Worm (Caenorhabditis elegans) whole organism, young adult: Measurements from ENCODE around the gene F38A1.15.

Experiments
- F22D6.2 ChIP-seq: sonication (generic microtip); optimal IDR thresholded peaks from 2 replicates; lab custom pipeline; 2016; ENCODE audit warnings: mild to moderate bottlenecking, missing genetic modification characterization, missing compliant biosample characterization
- F23B12.7 ChIP-seq: sonication (generic microtip); optimal IDR thresholded peaks from 2 replicates; lab custom pipeline; 2017; ENCODE audit warnings: missing genetic modification characterization, mild to moderate bottlenecking, missing compliant biosample characterization, antibody characterized with exemption, moderate library complexity; ENCODE audit not compliant: insufficient read depth
- F55B11.4 ChIP-seq: sonication (generic microtip); optimal IDR thresholded peaks from 2 replicates; lab custom pipeline; 2016; ENCODE audit warnings: missing compliant biosample characterization, missing genetic modification characterization, borderline replicate concordance; ENCODE audit not compliant: insufficient read depth
- F57A8.1 ChIP-seq: fragments of 200-800 bp; sonication (Bioruptor generic); optimal IDR thresholded peaks from 2 replicates; lab custom pipeline; 2018; ENCODE audit warnings: mild to moderate bottlenecking, missing genetic modification characterization, moderate library complexity, missing compliant biosample characterization
- F57C9.4 ChIP-seq: sonication (generic microtip); optimal IDR thresholded peaks from 2 replicates; lab custom pipeline; 2017; ENCODE audit warnings: mild to moderate bottlenecking, missing genetic modification characterization, missing compliant biosample characterization
- athp-1 ChIP-seq: sonication (generic microtip); optimal IDR thresholded peaks from 2 replicates; lab custom pipeline; 2017; ENCODE audit warnings: mild to moderate bottlenecking, missing genetic modification characterization, missing compliant biosample characterization
- attf-3 ChIP-seq: fragments of 200-800 bp; sonication (Bioruptor generic); conservative IDR thresholded peaks from 2 replicates; pipeline ENCODE4 v1.3.6; 2022; ENCODE audit warnings: missing genetic modification reagents, missing genetic modification characterization, missing compliant biosample characterization
- attf-5 ChIP-seq: fragments of 200-800 bp; sonication (Bioruptor generic); optimal IDR thresholded peaks from 2 replicates; lab custom pipeline; 2018; ENCODE audit warnings: mild to moderate bottlenecking, missing genetic modification characterization, missing compliant biosample characterization
- ceh-91 ChIP-seq: fragments of 200-800 bp; sonication (Bioruptor generic); IDR thresholded peaks from 2 replicates; pipeline ENCODE4 v1.3.6; 2022; ENCODE audit warnings: missing genetic modification reagents, missing genetic modification characterization, missing compliant biosample characterization
- dpl-1 ChIP-seq: fragments of 150-350 bp; optimal IDR thresholded peaks from 2 replicates; lab custom pipeline; 2014; ENCODE audit warnings: missing biosample characterization, missing genetic modification reagents, missing genetic modification characterization
- egrh-3 ChIP-seq: fragments of 200-800 bp; sonication (Bioruptor generic); IDR thresholded peaks from 2 replicates; pipeline ENCODE4 v1.3.6; 2022; ENCODE audit warnings: missing genetic modification reagents, missing genetic modification characterization, missing compliant biosample characterization
- ets-4 ChIP-seq: fragments of 200-800 bp; sonication (Bioruptor generic); optimal IDR thresholded peaks from 2 replicates; lab custom pipeline; 2018; ENCODE audit warnings: mild to moderate bottlenecking, missing genetic modification characterization, missing compliant biosample characterization
- him-1 ChIP-seq: sonication (generic microtip); optimal IDR thresholded peaks from 2 replicates; lab custom pipeline; 2016; ENCODE audit warnings: missing genotype, missing genetic modification reagents, missing genetic modification characterization, missing compliant biosample characterization
- hlh-12 ChIP-seq: sonication (generic microtip); optimal IDR thresholded peaks from 2 replicates; lab custom pipeline; 2016; ENCODE audit warnings: missing genetic modification characterization, missing compliant biosample characterization
- hmg-20 ChIP-seq: fragments of 200-800 bp; sonication (Bioruptor generic); IDR thresholded peaks from 2 replicates; pipeline ENCODE4 v1.3.6; 2022; ENCODE audit warnings: missing genetic modification reagents, missing genetic modification characterization, missing compliant biosample characterization
- lag-1 ChIP-seq: fragments of 200-800 bp; sonication (Bioruptor generic); IDR thresholded peaks from 2 replicates; pipeline ENCODE4 v1.3.6; 2022; ENCODE audit warnings: missing genetic modification reagents, missing genetic modification characterization, missing compliant biosample characterization
- let-526 ChIP-seq: fragments of 200-800 bp; sonication (Bioruptor generic); IDR thresholded peaks from 2 replicates; pipeline ENCODE4 v1.3.6; 2022; ENCODE audit warnings: missing genetic modification reagents, missing genetic modification characterization, missing compliant biosample characterization
- let-607 ChIP-seq, 2 experiments: fragments of 200-800 bp in 1 of 2; sonication (Bioruptor generic) in 1 of 2; sonication (generic microtip) in 1 of 2; optimal IDR thresholded peaks; 2 replicates each; lab custom pipeline; 2016 to 2018; ENCODE audit warnings: mild to moderate bottlenecking in 2 of 2, missing compliant biosample characterization in 2 of 2, missing genetic modification characterization in 2 of 2, moderate library complexity in 2 of 2, missing genotype in 1 of 2
- lin-40 ChIP-seq: sonication (generic microtip); optimal IDR thresholded peaks from 2 replicates; lab custom pipeline; 2016; ENCODE audit warnings: missing genetic modification characterization, mild to moderate bottlenecking, missing compliant biosample characterization, missing genotype, missing genetic modification reagents
- lsl-1 ChIP-seq: fragments of 200-800 bp; sonication (Bioruptor generic); optimal IDR thresholded peaks from 2 replicates; lab custom pipeline; 2018; ENCODE audit warnings: mild to moderate bottlenecking, missing genetic modification characterization, moderate library complexity, missing compliant biosample characterization
- madf-6 ChIP-seq: fragments of 200-800 bp; sonication (Bioruptor generic); IDR thresholded peaks from 2 replicates; pipeline ENCODE4 v1.3.6; 2022; ENCODE audit warnings: missing genetic modification reagents, missing genetic modification characterization, missing compliant biosample characterization
- madf-8 ChIP-seq: fragments of 200-800 bp; sonication (Bioruptor generic); conservative IDR thresholded peaks from 2 replicates; pipeline ENCODE4 v1.3.6; 2022; ENCODE audit warnings: missing genetic modification reagents, missing genetic modification characterization, missing compliant biosample characterization
- nhr-27 ChIP-seq: fragments of 200-800 bp; sonication (Bioruptor generic); optimal IDR thresholded peaks from 2 replicates; lab custom pipeline; 2018; ENCODE audit warnings: mild to moderate bottlenecking, missing genetic modification characterization, moderate library complexity, missing compliant biosample characterization
- nhr-80 ChIP-seq: sonication (generic microtip); optimal IDR thresholded peaks from 2 replicates; lab custom pipeline; 2016; ENCODE audit warnings: missing genetic modification characterization, missing compliant biosample characterization
- sdz-38 ChIP-seq: sonication (generic microtip); optimal IDR thresholded peaks from 2 replicates; lab custom pipeline; 2016; ENCODE audit warnings: missing genotype, missing genetic modification characterization, missing compliant biosample characterization
- sea-2 ChIP-seq: fragments of 200-800 bp; sonication (Bioruptor generic); IDR thresholded peaks from 2 replicates; pipeline ENCODE4 v1.3.6; 2022; ENCODE audit warnings: missing genetic modification characterization, missing compliant biosample characterization
- snpc-3.4 ChIP-seq: sonication (generic microtip); optimal IDR thresholded peaks from 2 replicates; lab custom pipeline; 2017; ENCODE audit warnings: missing genetic modification characterization, mild to moderate bottlenecking, missing compliant biosample characterization, antibody characterized with exemption, moderate library complexity, missing genotype, missing genetic modification reagents
- sptf-2 ChIP-seq: fragments of 200-800 bp; sonication (Bioruptor generic); optimal IDR thresholded peaks from 2 replicates; lab custom pipeline; 2018; ENCODE audit warnings: mild to moderate bottlenecking, missing genetic modification characterization, missing compliant biosample characterization
- tbp1 ChIP-seq: fragments of 200-800 bp; sonication (Bioruptor generic); optimal IDR thresholded peaks from 2 replicates; lab custom pipeline; 2018; ENCODE audit warnings: mild to moderate bottlenecking, missing genetic modification characterization, missing compliant biosample characterization
- tlf-1 ChIP-seq: fragments of 200-800 bp; sonication (Bioruptor generic); optimal IDR thresholded peaks from 2 replicates; lab custom pipeline; 2018; ENCODE audit warnings: mild to moderate bottlenecking, missing genetic modification characterization, missing compliant biosample characterization
- unc-62 ChIP-seq: fragments of 150-350 bp; optimal IDR thresholded peaks from 2 replicates; lab custom pipeline; 2014; ENCODE audit warnings: missing biosample characterization, missing genetic modification reagents, missing genetic modification characterization

Gene F38A1.15

DNA sequence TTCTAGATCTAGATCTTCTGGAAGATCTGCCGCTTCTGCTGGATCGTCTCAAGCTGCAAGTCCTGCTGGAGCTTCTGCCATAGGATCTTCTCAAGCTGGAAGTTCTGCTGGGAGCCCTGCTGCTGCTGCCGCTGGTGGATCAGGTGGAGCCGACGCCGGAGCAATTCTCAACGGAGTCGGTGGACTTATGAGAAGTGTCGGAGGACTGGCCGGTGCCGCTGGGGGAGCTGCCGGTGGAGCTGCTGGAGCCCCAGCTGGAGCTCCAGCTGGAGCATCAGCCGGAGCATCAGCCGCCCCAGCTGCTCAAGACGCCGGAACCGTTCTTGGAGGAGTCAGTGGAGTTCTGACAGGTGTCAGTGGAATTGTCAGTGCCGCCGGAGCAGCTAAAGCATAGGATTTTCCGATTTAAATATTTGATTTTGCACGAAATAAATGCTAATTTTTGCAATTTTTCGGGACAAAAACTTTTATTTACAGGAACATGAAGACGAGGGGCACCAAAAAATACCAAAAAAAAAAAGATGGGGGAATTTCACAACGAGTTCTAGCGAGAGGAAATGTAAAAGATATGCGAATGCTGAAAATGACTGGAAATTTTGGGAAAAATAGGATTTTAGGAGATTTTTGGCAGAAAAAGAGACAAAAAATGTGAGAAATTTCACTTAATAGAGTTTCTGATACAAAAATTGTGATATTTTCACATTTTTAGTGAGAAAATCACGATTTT lies 10.6 kb downstream of the F38A1.15 start (continued):
- TF ChIP-seq madf-6 (GFP tag; lab: Robert Waterston, UW) (0 out of 2 replicates have a peak, but pooled peaks have one; percentile 28), hmg-20 (no peak), let-526 (no peak), madf-8 (no peak), sea-2 (no peak), egrh-3 (GFP tag; lab: Robert Waterston, UW) (peak; percentile 98), tlf-1 (GFP tag; lab: Kevin White, UChicago) (no peak), F57C9.4 (tag; lab: Kevin White, UChicago) (no peak)

DNA sequence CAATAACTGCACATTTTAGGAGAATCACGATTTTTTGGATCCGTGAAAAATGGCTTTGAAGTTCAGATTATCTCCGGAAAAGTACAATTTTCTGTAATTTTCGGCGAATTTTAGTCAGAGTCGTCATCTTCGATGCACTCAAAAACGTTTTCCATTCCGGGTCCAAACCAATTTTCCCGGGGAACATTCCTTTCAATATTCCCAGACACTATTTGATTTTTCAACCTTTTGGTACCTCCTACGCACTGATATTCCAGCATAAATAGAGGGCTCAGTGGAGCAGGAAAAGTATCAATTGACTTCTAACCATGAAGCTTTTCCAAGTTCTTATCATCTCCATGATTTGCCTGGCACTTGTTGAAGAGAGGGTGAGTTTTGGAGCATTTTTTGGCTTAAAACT lies 11.6 kb downstream of the F38A1.15 start, which contains the start of gene W09G12.6:
Gene W09G12.6 (plus strand): TSS at position 301 of the 400 bp plus-strand sequence.
- TF ChIP-seq ceh-91 (GFP tag; lab: Robert Waterston, UW) (no peak), tbp1 (GFP tag; lab: Kevin White, UChicago) (no peak), him-1 (tag; lab: Kevin White, UChicago) (no peak), unc-62 (GFP tag; lab: Kevin White, UChicago) (no peak), ets-4 (GFP tag; lab: Kevin White, UChicago) (no peak), F55B11.4 (tag; lab: Kevin White, UChicago) (no peak), lsl-1 (GFP tag; lab: Kevin White, UChicago) (no peak), madf-6 (GFP tag; lab: Robert Waterston, UW) (no peak), sdz-38 (tag; lab: Kevin White, UChicago) (no peak), let-607 (tag; optimal IDR thresholded peaks at IDR 0.05; lab: Kevin White, UChicago) (no peak), attf-3 (GFP tag; lab: Robert Waterston, UW) (no peak), lin-40 (tag; lab: Kevin White, UChicago) (no peak), attf-5 (GFP tag; lab: Kevin White, UChicago) (no peak), sptf-2 (GFP tag; lab: Kevin White, UChicago) (no peak), athp-1 (tag; lab: Kevin White, UChicago) (no peak), F57A8.1 (GFP tag; lab: Kevin White, UChicago) (no peak), snpc-3.4 (tag; lab: Kevin White, UChicago) (no peak), F23B12.7 (no peak)

DNA sequence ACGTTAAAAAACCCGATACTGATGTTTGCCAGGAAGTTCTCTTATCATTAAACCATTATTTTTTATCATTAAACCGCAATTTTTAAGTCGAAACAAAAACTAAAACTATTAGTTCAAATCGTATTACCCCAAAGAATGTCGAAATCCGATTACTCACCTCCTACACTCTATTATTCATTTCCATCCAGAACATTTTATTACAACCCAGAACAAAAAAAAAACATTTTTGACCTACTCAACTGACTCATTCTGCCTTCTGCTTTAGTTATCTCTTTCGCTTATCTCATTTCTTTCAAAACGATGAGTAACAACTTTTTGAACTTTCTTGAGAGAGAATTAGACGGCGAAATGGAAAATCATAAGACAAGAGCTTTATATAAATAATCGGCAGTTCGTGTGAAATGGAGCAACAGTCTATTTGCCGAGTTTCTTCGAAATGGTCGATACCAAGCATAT lies 14.5 kb downstream of the F38A1.15 start, which contains the start of gene W09G12.7:
Gene W09G12.7 (plus strand): TSS at position 406 of the 456 bp plus-strand sequence.
- TF ChIP-seq nhr-27 (tag; lab: Kevin White, UChicago) (no peak), nhr-80 (tag; lab: Kevin White, UChicago) (peak; percentile 48)
- TF ChIP-seq, all 124 proteins: peak for 1

DNA sequence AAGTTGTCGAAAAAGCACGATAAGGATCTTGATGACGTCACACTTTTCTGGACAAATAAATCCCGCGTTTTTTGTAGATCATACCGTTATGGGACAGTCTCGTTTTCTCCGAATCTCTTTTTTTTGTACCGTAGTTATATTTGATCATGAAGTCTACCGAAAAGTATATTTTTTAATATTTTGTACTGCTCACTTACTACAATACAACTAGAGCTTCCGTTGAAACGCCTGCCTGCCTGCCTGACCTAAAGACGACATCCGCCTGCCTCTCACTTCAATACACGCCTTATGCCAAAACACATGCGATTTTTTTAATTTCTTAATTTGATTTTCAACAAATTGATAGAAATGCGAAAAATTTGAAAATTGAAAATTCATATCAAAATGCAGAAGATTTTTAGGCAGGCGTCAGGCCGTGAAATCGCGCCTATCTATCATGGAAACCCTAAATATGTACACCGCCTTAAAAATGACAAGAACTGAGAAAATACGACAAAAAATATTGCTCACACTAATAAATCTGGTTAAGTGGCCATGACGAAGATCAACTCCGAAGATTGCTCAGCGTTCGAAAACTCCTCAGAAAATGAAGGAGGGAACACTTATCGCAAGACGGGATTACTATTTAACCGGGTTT lies 17.5 kb downstream of the F38A1.15 start, which contains the start of gene W09G12.8:
Gene W09G12.8 (plus strand): TSS at position 587 of the 637 bp plus-strand sequence.
- TF ChIP-seq lag-1 (GFP tag; lab: Robert Waterston, UW) (no peak), hlh-12 (tag; lab: Kevin White, UChicago) (no peak), dpl-1 (GFP tag; lab: Kevin White, UChicago) (no peak), F22D6.2 (no peak), attf-5 (GFP tag; lab: Kevin White, UChicago) (no peak)
